Worm (Caenorhabditis elegans) whole organism, L4 larva: ENCODE data around the gene K08D8.11.
A peak's percentile ranks its signal among the peaks of the same experiment; 100 is the strongest.

ENCODE experiments used
- D1046.2 ChIP-seq: fragments of 200-800 bp; sonication (Bioruptor generic); IDR thresholded peaks from 2 replicates; pipeline ENCODE4 v1.3.6; 2022; ENCODE audit warnings: missing genetic modification characterization, missing compliant biosample characterization
- Y48G9A.11 ChIP-seq: fragments of 200-800 bp; sonication (Bioruptor generic); IDR thresholded peaks from 2 replicates; pipeline ENCODE4 v1.3.6; 2022; ENCODE audit warnings: missing genetic modification reagents, missing genetic modification characterization, missing compliant biosample characterization
- ZK337.2 ChIP-seq: fragments of 200-800 bp; sonication (Bioruptor generic); IDR thresholded peaks from 2 replicates; pipeline ENCODE4 v1.3.6; 2022; ENCODE audit warnings: missing genetic modification reagents, missing genetic modification characterization, missing compliant biosample characterization
- ceh-62 ChIP-seq: sonication (generic microtip); optimal IDR thresholded peaks from 2 replicates; lab custom pipeline; 2017; ENCODE audit warnings: missing biosample characterization, missing genetic modification characterization
- ces-1 ChIP-seq: fragments of 150-350 bp; sonication (generic microtip); optimal IDR thresholded peaks from 4 replicates; lab custom pipeline; 2014; ENCODE audit warnings: missing biosample characterization, missing genetic modification reagents, missing genetic modification characterization
- cey-2 ChIP-seq: sonication (generic microtip); optimal IDR thresholded peaks from 3 replicates; lab custom pipeline; 2017; ENCODE audit warnings: missing genetic modification characterization, mild to moderate bottlenecking, missing compliant biosample characterization, antibody characterized with exemption, borderline replicate concordance; ENCODE audit not compliant: insufficient read depth
- ctbp-1 ChIP-seq: fragments of 200-800 bp; sonication (Bioruptor generic); IDR thresholded peaks from 2 replicates; pipeline ENCODE4 v1.3.6; 2022; ENCODE audit warnings: missing genetic modification reagents, missing genetic modification characterization, missing compliant biosample characterization
- daf-16 ChIP-seq, 3 experiments: sonication (generic microtip); optimal IDR thresholded peaks; 2 replicates each; lab custom pipeline; 2016 to 2017; ENCODE audit warnings: missing genetic modification characterization in 3 of 3, missing genetic modification reagents in 3 of 3, mild to moderate bottlenecking in 2 of 3, missing compliant biosample characterization in 2 of 3, missing biosample characterization in 1 of 3, moderate library complexity in 1 of 3
- daf-19 ChIP-seq: fragments of 200-800 bp; sonication (Bioruptor generic); conservative IDR thresholded peaks from 2 replicates; pipeline ENCODE4 v1.3.6; 2022; ENCODE audit warnings: missing genetic modification characterization, missing compliant biosample characterization
- daf-8 ChIP-seq: fragments of 200-800 bp; sonication (Bioruptor generic); IDR thresholded peaks from 2 replicates; pipeline ENCODE4 v1.3.6; 2022; ENCODE audit warnings: missing genetic modification characterization, missing compliant biosample characterization
- dmd-6 ChIP-seq: fragments of 200-800 bp; sonication (Bioruptor generic); IDR thresholded peaks from 2 replicates; pipeline ENCODE4 v1.3.6; 2022; ENCODE audit warnings: missing genetic modification reagents, missing genetic modification characterization, missing compliant biosample characterization
- dmd-9 ChIP-seq: fragments of 200-800 bp; sonication (Bioruptor generic); IDR thresholded peaks from 2 replicates; pipeline ENCODE4 v1.3.6; 2022; ENCODE audit warnings: missing genetic modification reagents, missing genetic modification characterization, missing compliant biosample characterization
- dpl-1 ChIP-seq: fragments of 150-350 bp; optimal IDR thresholded peaks from 2 replicates; lab custom pipeline; 2014; ENCODE audit warnings: missing biosample characterization, missing genetic modification reagents, missing genetic modification characterization
- dve-1 ChIP-seq: sonication (generic microtip); optimal IDR thresholded peaks from 2 replicates; lab custom pipeline; 2017; ENCODE audit warnings: antibody characterized with exemption, mild to moderate bottlenecking, missing genetic modification characterization, missing compliant biosample characterization; ENCODE audit not compliant: insufficient read depth
- hif-1 ChIP-seq, 2 experiments: sonication (generic microtip); optimal IDR thresholded peaks; 2 replicates each; lab custom pipeline; 2016 to 2017; ENCODE audit warnings: missing compliant biosample characterization in 2 of 2, missing genetic modification characterization in 2 of 2, missing genetic modification reagents in 2 of 2, missing genotype in 2 of 2, mild to moderate bottlenecking in 1 of 2
- hlh-11 ChIP-seq: fragments of 200-800 bp; sonication (Bioruptor generic); optimal IDR thresholded peaks from 2 replicates; lab custom pipeline; 2018; ENCODE audit warnings: mild to moderate bottlenecking, missing genetic modification characterization, missing compliant biosample characterization
- lin-1 ChIP-seq: fragments of 200-800 bp; sonication (Bioruptor generic); IDR thresholded peaks from 2 replicates; pipeline ENCODE4 v1.3.6; 2022; ENCODE audit warnings: missing genetic modification reagents, missing genetic modification characterization, missing compliant biosample characterization
- lin-15B ChIP-seq: fragments of 150-350 bp; sonication (generic microtip); optimal IDR thresholded peaks from 3 replicates; lab custom pipeline; 2014; ENCODE audit warnings: missing biosample characterization, missing genetic modification characterization
- lin-29 ChIP-seq: fragments of 200-800 bp; sonication (Bioruptor generic); IDR thresholded peaks from 2 replicates; pipeline ENCODE4 v1.3.6; 2022; ENCODE audit warnings: missing genetic modification reagents, missing genetic modification characterization, missing compliant biosample characterization
- lin-39 ChIP-seq: fragments of 150-350 bp; optimal IDR thresholded peaks from 2 replicates; lab custom pipeline; 2014; ENCODE audit warnings: missing biosample characterization, missing genetic modification reagents, missing genetic modification characterization
- lsy-2 ChIP-seq, 2 experiments: fragments of 150-350 bp in 1 of 2; sonication (generic microtip) in 1 of 2; optimal IDR thresholded peaks; 2 replicates each; lab custom pipeline; 2014 to 2017; ENCODE audit warnings: missing biosample characterization in 2 of 2, missing genetic modification characterization in 2 of 2
- madf-9 ChIP-seq: fragments of 200-800 bp; sonication (Bioruptor generic); conservative IDR thresholded peaks from 2 replicates; pipeline ENCODE4 v1.3.6; 2022; ENCODE audit warnings: missing genetic modification reagents, missing genetic modification characterization, missing compliant biosample characterization
- mdl-1 ChIP-seq, 2 experiments: fragments of 150-350 bp in 1 of 2; sonication (generic microtip) in 1 of 2; optimal IDR thresholded peaks; 2 replicates each; lab custom pipeline; 2014 to 2017; ENCODE audit warnings: missing biosample characterization in 2 of 2, missing genetic modification characterization in 2 of 2
- mep-1 ChIP-seq: fragments of 150-350 bp; sonication (generic microtip); optimal IDR thresholded peaks from 3 replicates; lab custom pipeline; 2014; ENCODE audit warnings: missing biosample characterization, missing genetic modification characterization
- mes-2 ChIP-seq: sonication (generic microtip); optimal IDR thresholded peaks from 2 replicates; lab custom pipeline; 2016; ENCODE audit warnings: missing genotype, mild to moderate bottlenecking, missing genetic modification characterization, missing compliant biosample characterization; ENCODE audit not compliant: poor library complexity, severe bottlenecking
- nhr-11 ChIP-seq: fragments of 150-350 bp; optimal IDR thresholded peaks from 2 replicates; lab custom pipeline; 2014; ENCODE audit warnings: missing biosample characterization, missing genetic modification characterization
- nhr-111 ChIP-seq: fragments of 200-800 bp; sonication (Bioruptor generic); optimal IDR thresholded peaks from 2 replicates; lab custom pipeline; 2018; ENCODE audit warnings: mild to moderate bottlenecking, missing genetic modification characterization, missing compliant biosample characterization
- nhr-237 ChIP-seq: sonication (generic microtip); optimal IDR thresholded peaks from 2 replicates; lab custom pipeline; 2017; ENCODE audit warnings: missing biosample characterization, missing genetic modification characterization
- nhr-28 ChIP-seq: fragments of 150-350 bp; optimal IDR thresholded peaks from 2 replicates; lab custom pipeline; 2014; ENCODE audit warnings: missing biosample characterization, missing genetic modification characterization
- nhr-76 ChIP-seq: fragments of 150-350 bp; optimal IDR thresholded peaks from 2 replicates; lab custom pipeline; 2014; ENCODE audit warnings: missing biosample characterization, missing genetic modification characterization
- nhr-77 ChIP-seq: fragments of 150-350 bp; optimal IDR thresholded peaks from 2 replicates; lab custom pipeline; 2014; ENCODE audit warnings: missing biosample characterization, missing genetic modification characterization
- php-3 ChIP-seq: fragments of 200-800 bp; sonication (Bioruptor generic); IDR thresholded peaks from 2 replicates; pipeline ENCODE4 v1.3.6; 2022; ENCODE audit warnings: missing genetic modification reagents, missing genetic modification characterization, missing compliant biosample characterization
- pqm-1 ChIP-seq: sonication (generic microtip); optimal IDR thresholded peaks from 2 replicates; lab custom pipeline; 2017; ENCODE audit warnings: missing biosample characterization, missing genetic modification characterization
- sdz-12 ChIP-seq: fragments of 200-800 bp; sonication (Bioruptor generic); optimal IDR thresholded peaks from 2 replicates; lab custom pipeline; 2018; ENCODE audit warnings: mild to moderate bottlenecking, missing genetic modification characterization, missing compliant biosample characterization
- snpc-1.2 ChIP-seq: fragments of 200-800 bp; sonication (Bioruptor generic); IDR thresholded peaks from 2 replicates; pipeline ENCODE4 v1.3.6; 2022; ENCODE audit warnings: missing genetic modification reagents, missing genetic modification characterization, missing compliant biosample characterization
- snpc-4 ChIP-seq: fragments of 150-350 bp; optimal IDR thresholded peaks from 2 replicates; lab custom pipeline; 2014; ENCODE audit warnings: missing biosample characterization, missing genetic modification characterization
- spr-1 ChIP-seq: sonication (generic microtip); optimal IDR thresholded peaks from 2 replicates; lab custom pipeline; 2016; ENCODE audit warnings: mild to moderate bottlenecking, missing genetic modification characterization, missing compliant biosample characterization
- unc-130 ChIP-seq: sonication (generic microtip); optimal IDR thresholded peaks from 2 replicates; lab custom pipeline; 2016; ENCODE audit warnings: missing genetic modification reagents, missing genetic modification characterization, missing compliant biosample characterization
- unc-39 ChIP-seq: sonication (generic microtip); optimal IDR thresholded peaks from 2 replicates; lab custom pipeline; 2017; ENCODE audit warnings: missing biosample characterization, missing genetic modification characterization
- zag-1 ChIP-seq: fragments of 150-350 bp; optimal IDR thresholded peaks from 2 replicates; lab custom pipeline; 2014; ENCODE audit warnings: missing biosample characterization, missing genetic modification characterization
- zfp-3 ChIP-seq: fragments of 200-800 bp; sonication (Bioruptor generic); conservative IDR thresholded peaks from 2 replicates; pipeline ENCODE4 v1.3.6; 2022; ENCODE audit warnings: missing genetic modification reagents, missing genetic modification characterization, missing compliant biosample characterization
- ztf-7 ChIP-seq: fragments of 150-350 bp; optimal IDR thresholded peaks from 2 replicates; lab custom pipeline; 2014; ENCODE audit warnings: missing biosample characterization, missing genetic modification characterization

K08D8.11 gene

ce11 chrIV:12936221-12936776 lies 41.2 kb downstream of the K08D8.11 start, which contains the start of the genes cld-1 and dod-21:
cld-1 (minus strand) TSS chrIV:12936271.
dod-21 (plus strand) TSS chrIV:12936738.
- TF ChIP-seq nhr-237 (no peak), dpl-1 (no peak), ZK337.2 (no peak), Y48G9A.11 (GFP tag; lab: Robert Waterston, UW) (no peak), D1046.2 (no peak), nhr-28 (tag; lab: Kevin White, UChicago) (peak; percentile 47), nhr-76 (tag; lab: Kevin White, UChicago) (no peak), ctbp-1 (GFP tag; lab: Robert Waterston, UW) (no peak), snpc-4 (no peak), hlh-11 (tag; lab: Kevin White, UChicago) (peak; percentile 83), cey-2 (tag; lab: Kevin White, UChicago) (no peak), lin-39 (no peak), sdz-12 (GFP tag; lab: Kevin White, UChicago) (no peak), snpc-1.2 (no peak), pqm-1 (tag; lab: Kevin White, UChicago) (peak; percentile 31), mes-2 (tag; lab: Kevin White, UChicago) (no peak), daf-8 (no peak), dve-1 (peak; percentile 63), mep-1 (tag; lab: Kevin White, UChicago) (no peak), nhr-77 (tag; lab: Kevin White, UChicago) (peak; percentile 11), lin-1 (GFP tag; lab: Robert Waterston, UW) (0 out of 2 replicates have a peak, but pooled peaks have one; percentile 20), php-3 (peak; percentile 48; the same call in 1 of the 2 replicates), nhr-11 (tag; lab: Kevin White, UChicago) (no peak), hif-1 (tag; optimal IDR thresholded peaks at IDR 0.05; lab: Kevin White, UChicago) (no peak), lin-15B (tag; lab: Kevin White, UChicago) (no peak), dmd-6 (GFP tag; lab: Robert Waterston, UW) (peak; percentile 64), lsy-2 (tag; optimal IDR thresholded peaks at IDR 0.05; lab: Kevin White, UChicago) (no peak), dmd-9 (GFP tag; lab: Robert Waterston, UW) (no peak), daf-16 (GFP tag; optimal IDR thresholded peaks at IDR 0.05; lab: Kevin White, UChicago) (no peak), daf-16 (tag; optimal IDR thresholded peaks at IDR 0.05; lab: Kevin White, UChicago) (peak; percentile 47)

- no peak for TF ChIP-seq unc-130 (GFP tag; lab: Kevin White, UChicago)
- no peak for TF ChIP-seq madf-9 (GFP tag; lab: Robert Waterston, UW)
- no peak for TF ChIP-seq ces-1 (GFP tag; lab: Kevin White, UChicago)
- no peak for TF ChIP-seq ctbp-1 (GFP tag; lab: Robert Waterston, UW)
- no peak for TF ChIP-seq sdz-12 (GFP tag; lab: Kevin White, UChicago)
Measured at ce11 chrIV:12941254-12941653, 46.2 kb downstream of the K08D8.11 start, which contains the start of gene dod-24. dod-24 (minus strand) TSS chrIV:12941354.

- TF ChIP-seq mes-2 (tag; lab: Kevin White, UChicago) (no peak), mep-1 (tag; lab: Kevin White, UChicago) (no peak), unc-39 (tag; lab: Kevin White, UChicago) (no peak), snpc-1.2 (no peak), nhr-111 (GFP tag; lab: Kevin White, UChicago) (no peak), hlh-11 (tag; lab: Kevin White, UChicago) (no peak), daf-19 (GFP tag; lab: Robert Waterston, UW) (no peak), zag-1 (tag; lab: Kevin White, UChicago) (no peak), cey-2 (tag; lab: Kevin White, UChicago) (no peak), spr-1 (tag; lab: Kevin White, UChicago) (no peak), ztf-7 (tag; lab: Kevin White, UChicago) (no peak), madf-9 (GFP tag; lab: Robert Waterston, UW) (no peak), ceh-62 (tag; lab: Kevin White, UChicago) (no peak), lin-29 (no peak), mdl-1 (tag; optimal IDR thresholded peaks at IDR 0.05; lab: Kevin White, UChicago) (no peak), zfp-3 (GFP tag; lab: Robert Waterston, UW) (no peak)
- TF ChIP-seq, all 104 proteins: peak for 0
Measured at ce11 chrIV:12942633-12943032, 47.5 kb downstream of the K08D8.11 start, which contains the start of gene dct-19. dct-19 (plus strand) TSS chrIV:12942933.
